Worm (Caenorhabditis elegans): ENCODE measurements around the gene T01H3.3.
A peak's percentile ranks its signal among the peaks of the same experiment; 100 is the strongest.

Gene T01H3.3

ce11 chrII:7857485-7858010 lies 16.1 kb downstream of the T01H3.3 start, which contains the start of the genes cec-3 and T09A5.15:
cec-3 (minus strand) TSS chrII:7857600.
T09A5.15 (plus strand) TSS chrII:7857960.
- TF ChIP-seq W03F9.2 (tag; optimal IDR thresholded peaks at IDR 0.05), result peak; percentile 4
- no peak for TF ChIP-seq him-1 (tag; optimal IDR thresholded peaks at IDR 0.05)

- TF ChIP-seq dao-5 (tag; optimal IDR thresholded peaks at IDR 0.05) (no peak), him-1 (tag; optimal IDR thresholded peaks at IDR 0.05) (no peak), W03F9.2 (tag; optimal IDR thresholded peaks at IDR 0.05) (no peak)
These were observed 18.1 kb downstream of the T01H3.3 start, which contains the start of gene mdmh-35 for ce11 chrII:7855619-7856018. mdmh-35 (minus strand) TSS chrII:7855719.

ce11 chrII:7854942-7855341 lies 18.8 kb downstream of the T01H3.3 start, which contains the start of gene mdt-10:
mdt-10 (minus strand) TSS chrII:7855042.
- no peak for TF ChIP-seq W03F9.2 (tag; optimal IDR thresholded peaks at IDR 0.05)
- no peak for TF ChIP-seq dao-5 (tag; optimal IDR thresholded peaks at IDR 0.05)
- TF ChIP-seq him-1 (tag; optimal IDR thresholded peaks at IDR 0.05), result no peak

ce11 chrII:7853679-7854078 lies 20.0 kb downstream of the T01H3.3 start, which contains the start of gene T09A5.5:
T09A5.5 (minus strand) TSS chrII:7853779.
- no peak for TF ChIP-seq dao-5 (tag; optimal IDR thresholded peaks at IDR 0.05)
- TF ChIP-seq W03F9.2 (tag; optimal IDR thresholded peaks at IDR 0.05), result no peak
- TF ChIP-seq him-1 (tag; optimal IDR thresholded peaks at IDR 0.05), result no peak

ce11 chrII:7851480-7851879 lies 22.2 kb downstream of the T01H3.3 start:
- no peak for TF ChIP-seq him-1 (tag; optimal IDR thresholded peaks at IDR 0.05)
- TF ChIP-seq W03F9.2 (tag; optimal IDR thresholded peaks at IDR 0.05), result no peak
- no peak for TF ChIP-seq dao-5 (tag; optimal IDR thresholded peaks at IDR 0.05)

ce11 chrII:7850575-7850974 lies 23.1 kb downstream of the T01H3.3 start:
- TF ChIP-seq W03F9.2 (tag; optimal IDR thresholded peaks at IDR 0.05) (no peak), him-1 (tag; optimal IDR thresholded peaks at IDR 0.05) (no peak), dao-5 (tag; optimal IDR thresholded peaks at IDR 0.05) (no peak)

ce11 chrII:7849697-7850096 lies 24.0 kb downstream of the T01H3.3 start, which contains the start of gene acr-7:
acr-7 (minus strand) TSS chrII:7849797.
- no peak for TF ChIP-seq dao-5 (tag; optimal IDR thresholded peaks at IDR 0.05)
- no peak for TF ChIP-seq him-1 (tag; optimal IDR thresholded peaks at IDR 0.05)
- TF ChIP-seq W03F9.2 (tag; optimal IDR thresholded peaks at IDR 0.05), result no peak

ce11 chrII:7845571-7846236 lies 28.0 kb downstream of the T01H3.3 start, which contains the start of gene T09A5.4:
T09A5.4 (plus strand) TSS chrII:7846186.
- TF ChIP-seq him-1 (tag; optimal IDR thresholded peaks at IDR 0.05) (no peak), dao-5 (tag; optimal IDR thresholded peaks at IDR 0.05) (no peak), W03F9.2 (tag; optimal IDR thresholded peaks at IDR 0.05) (no peak)

ce11 chrII:7842053-7842452 lies 31.6 kb downstream of the T01H3.3 start, which contains the start of gene klp-3:
klp-3 (plus strand) TSS chrII:7842353.
- TF ChIP-seq him-1 (tag; optimal IDR thresholded peaks at IDR 0.05), result no peak
- TF ChIP-seq W03F9.2 (tag; optimal IDR thresholded peaks at IDR 0.05), result no peak
- no peak for TF ChIP-seq dao-5 (tag; optimal IDR thresholded peaks at IDR 0.05)

ce11 chrII:7839703-7840102 lies 34.0 kb downstream of the T01H3.3 start:
- TF ChIP-seq W03F9.2 (tag; optimal IDR thresholded peaks at IDR 0.05) (no peak), dao-5 (tag; optimal IDR thresholded peaks at IDR 0.05) (no peak), him-1 (tag; optimal IDR thresholded peaks at IDR 0.05) (no peak)

ce11 chrII:7838661-7839060 lies 35.0 kb downstream of the T01H3.3 start:
- no peak for TF ChIP-seq dao-5 (tag; optimal IDR thresholded peaks at IDR 0.05)
- no peak for TF ChIP-seq him-1 (tag; optimal IDR thresholded peaks at IDR 0.05)
- no peak for TF ChIP-seq W03F9.2 (tag; optimal IDR thresholded peaks at IDR 0.05)

- TF ChIP-seq him-1 (tag; optimal IDR thresholded peaks at IDR 0.05) (no peak), W03F9.2 (tag; optimal IDR thresholded peaks at IDR 0.05) (no peak), dao-5 (tag; optimal IDR thresholded peaks at IDR 0.05) (no peak)
These were observed 37.0 kb downstream of the T01H3.3 start for ce11 chrII:7836613-7837226.

ce11 chrII:7835314-7835713 lies 38.4 kb downstream of the T01H3.3 start, which contains the start of gene cex-2:
cex-2 (minus strand) TSS chrII:7835414.
- TF ChIP-seq him-1 (tag; optimal IDR thresholded peaks at IDR 0.05) (no peak), dao-5 (tag; optimal IDR thresholded peaks at IDR 0.05) (no peak), W03F9.2 (tag; optimal IDR thresholded peaks at IDR 0.05) (no peak)

- TF ChIP-seq W03F9.2 (tag; optimal IDR thresholded peaks at IDR 0.05) (no peak), him-1 (tag; optimal IDR thresholded peaks at IDR 0.05) (no peak), dao-5 (tag; optimal IDR thresholded peaks at IDR 0.05) (no peak)
These were observed 41.6 kb downstream of the T01H3.3 start, which contains the start of gene T09A5.14 for ce11 chrII:7832054-7832453. T09A5.14 (plus strand) TSS chrII:7832354.
